Worm (Caenorhabditis elegans) whole organism, L3 larva: ENCODE results near the gene F42C5.3.
A peak's percentile ranks its signal among the peaks of the same experiment; 100 is the strongest.

Source experiments
- aly-2 ChIP-seq: fragments of 150-350 bp; optimal IDR thresholded peaks from 2 replicates; lab custom pipeline; 2014; ENCODE audit warnings: missing biosample characterization, missing genetic modification characterization
- elt-3 ChIP-seq, 3 experiments: fragments of 150-350 bp in 1 of 3; sonication (generic microtip) in 2 of 3; optimal IDR thresholded peaks; 2 replicates in 2 of 3; 4 replicates in 1 of 3; lab custom pipeline; 2014 to 2017; ENCODE audit warnings: missing biosample characterization in 3 of 3, missing genetic modification characterization in 3 of 3
- fkh-10 ChIP-seq: sonication (generic microtip); optimal IDR thresholded peaks from 2 replicates; lab custom pipeline; 2017; ENCODE audit warnings: missing biosample characterization, missing genetic modification reagents, missing genetic modification characterization
- mdl-1 ChIP-seq: fragments of 150-350 bp; optimal IDR thresholded peaks from 2 replicates; lab custom pipeline; 2014; ENCODE audit warnings: missing biosample characterization, missing genetic modification characterization
- mml-1 ChIP-seq: fragments of 150-350 bp; sonication (generic microtip); optimal IDR thresholded peaks from 3 replicates; lab custom pipeline; 2014; ENCODE audit warnings: missing biosample characterization, missing genetic modification characterization
- nhr-25 ChIP-seq: sonication (generic microtip); optimal IDR thresholded peaks from 2 replicates; lab custom pipeline; 2017; ENCODE audit warnings: missing biosample characterization, missing genetic modification characterization
- nhr-77 ChIP-seq: fragments of 150-350 bp; optimal IDR thresholded peaks from 2 replicates; lab custom pipeline; 2014; ENCODE audit warnings: missing biosample characterization, missing genetic modification characterization
- snpc-4 ChIP-seq: fragments of 150-350 bp; optimal IDR thresholded peaks from 2 replicates; lab custom pipeline; 2014; ENCODE audit warnings: missing biosample characterization, missing genetic modification characterization
- ztf-4 ChIP-seq: fragments of 150-350 bp; optimal IDR thresholded peaks from 2 replicates; lab custom pipeline; 2014; ENCODE audit warnings: missing biosample characterization, missing genetic modification characterization

ce11 chrIV:7313962-7314361 lies 26.6 kb upstream of the F42C5.3 start:
- no peak for TF ChIP-seq fkh-10 (GFP tag; lab: Kevin White, UChicago)
- TF ChIP-seq nhr-77 (tag; lab: Kevin White, UChicago) = no peak
- no peak for TF ChIP-seq mml-1 (tag; lab: Kevin White, UChicago)
- no peak for TF ChIP-seq aly-2
- TF ChIP-seq nhr-25 = peak; percentile 48
- no peak for TF ChIP-seq elt-3 (tag; optimal IDR thresholded peaks at IDR 0.05; lab: Kevin White, UChicago)
- TF ChIP-seq ztf-4 (tag; lab: Kevin White, UChicago) = no peak
- TF ChIP-seq mdl-1 (tag; lab: Kevin White, UChicago) = no peak
- peak; percentile 80 for TF ChIP-seq snpc-4 (tag; lab: Kevin White, UChicago)
